Fruit fly (Drosophila melanogaster): Measurements from ENCODE around the gene brwl.

brwl gene

dm6 chr2L:9520886-9521868 is 47.5 kb upstream of the brwl start, which contains the start of gene Oatp30B (continued):
- TF ChIP-seq Xbp1 (GFP tag; optimal IDR thresholded peaks at IDR 0.05) (peak; percentile 98), psq (GFP tag; optimal IDR thresholded peaks at IDR 0.05) (peak; percentile 99), CG1792 (GFP tag; optimal IDR thresholded peaks at IDR 0.05) (peak; percentile 89), Med (GFP tag) (peak; percentile 99), usp (GFP tag; optimal IDR thresholded peaks at IDR 0.05) (no peak), CG31388 (GFP tag; optimal IDR thresholded peaks at IDR 0.05) (peak; percentile 92), B-H2 (GFP tag; optimal IDR thresholded peaks at IDR 0.05) (peak; percentile 97), CG6854 (GFP tag; optimal IDR thresholded peaks at IDR 0.05) (peak; percentile 90), CG16863 (GFP tag; optimal IDR thresholded peaks at IDR 0.05) (peak; percentile 92), CG4282 (GFP tag; optimal IDR thresholded peaks at IDR 0.05) (peak; percentile 87), CoRest (tag; optimal IDR thresholded peaks at IDR 0.05) (peak; percentile 97), TFAM (GFP tag; optimal IDR thresholded peaks at IDR 0.05) (peak; percentile 88), ranshi (GFP tag; IDR thresholded peaks at IDR 0.05) (peak; percentile 97), ash1 (GFP tag; optimal IDR thresholded peaks at IDR 0.05) (peak; percentile 79), dmrt11E (tag; optimal IDR thresholded peaks at IDR 0.05) (peak; percentile 97), CG8388 (GFP tag; optimal IDR thresholded peaks at IDR 0.05) (peak; percentile 96), CG14965 (GFP tag; optimal IDR thresholded peaks at IDR 0.05; ENCODE audit: borderline replicate concordance) (peak; percentile 64), Sry-δ (GFP tag; optimal IDR thresholded peaks at IDR 0.05) (peak; percentile 96), prd (optimal IDR thresholded peaks at IDR 0.05) (no peak), prd (GFP tag; IDR thresholded peaks at IDR 0.05) (peak; percentile 99), CG31441 (GFP tag; IDR thresholded peaks at IDR 0.05) (peak; percentile 95), Oli (tag; optimal IDR thresholded peaks at IDR 0.05) (peak; percentile 94), Hmr (GFP tag; optimal IDR thresholded peaks at IDR 0.05) (peak; percentile 97), emc (GFP tag; optimal IDR thresholded peaks at IDR 0.05) (peak; percentile 76), Trl (optimal IDR thresholded peaks at IDR 0.05) (peak; percentile 67 to 77), Trl (GFP tag; optimal IDR thresholded peaks at IDR 0.05) (peak; percentile 96), zf30C (GFP tag; optimal IDR thresholded peaks at IDR 0.05) (peak; percentile 18), gt (GFP tag; IDR thresholded peaks at IDR 0.05) (peak; percentile 93), MTF-1 (GFP tag; optimal IDR thresholded peaks at IDR 0.05; ENCODE audit: borderline replicate concordance) (peak; percentile 90), onecut (GFP tag; IDR thresholded peaks at IDR 0.05) (peak; percentile 92), klu (GFP tag; IDR thresholded peaks at IDR 0.05) (peak; percentile 96), MESR4 (GFP tag; optimal IDR thresholded peaks at IDR 0.05) (peak; percentile 43), CHES-1-like (GFP tag; optimal IDR thresholded peaks at IDR 0.05) (peak; percentile 95), chm (GFP tag; IDR thresholded peaks at IDR 0.05) (peak; percentile 99), CG12769 (tag; optimal IDR thresholded peaks at IDR 0.05) (peak; percentile 98), cwo (GFP tag; optimal IDR thresholded peaks at IDR 0.05) (peak; percentile 87), da (GFP tag; optimal IDR thresholded peaks at IDR 0.05) (peak; percentile 89), insv (GFP tag; optimal IDR thresholded peaks at IDR 0.05) (peak in 1 of 2 experiments; percentile 79), Fer2 (tag; optimal IDR thresholded peaks at IDR 0.05) (peak; percentile 96), eyg (GFP tag; optimal IDR thresholded peaks at IDR 0.05) (peak; percentile 92), CG32767 (GFP tag; IDR thresholded peaks at IDR 0.05) (peak; percentile 93), CG8089 (GFP tag; optimal IDR thresholded peaks at IDR 0.05) (peak; percentile 90), H2.0 (GFP tag; IDR thresholded peaks at IDR 0.05) (peak; percentile 97), chif (GFP tag; optimal IDR thresholded peaks at IDR 0.05) (peak; percentile 93 to 98), Lpt (GFP tag; optimal IDR thresholded peaks at IDR 0.05) (no peak), Sin3A (optimal IDR thresholded peaks at IDR 0.05) (no peak), CG1529 (GFP tag; optimal IDR thresholded peaks at IDR 0.05) (peak; percentile 88), eve (GFP tag; optimal IDR thresholded peaks at IDR 0.05) (peak; percentile 60 to 95), CG6683 (GFP tag; optimal IDR thresholded peaks at IDR 0.05) (peak; percentile 87)
